Fruit fly (Drosophila melanogaster) whole organism, prepupa: ENCODE results near the gene Atxn7.

ENCODE experiments used
- CG10669 ChIP-seq: fragments of 200-800 bp; sonication (Bioruptor generic); optimal IDR thresholded peaks from 3 replicates; lab custom pipeline; 2018; ENCODE audit warnings: missing biosample characterization, mild to moderate bottlenecking, missing genetic modification characterization, moderate library complexity
- CG15336 ChIP-seq: fragments of 200-800 bp; sonication (Bioruptor generic); IDR thresholded peaks from 2 replicates; pipeline ENCODE4 v1.3.6; 2022; ENCODE audit warnings: missing biosample characterization, missing genetic modification characterization
- CG3919 ChIP-seq: fragments of 200-800 bp; sonication (Bioruptor generic); optimal IDR thresholded peaks from 3 replicates; lab custom pipeline; 2016; ENCODE audit warnings: missing biosample characterization, missing genetic modification characterization
- CG6276 ChIP-seq: fragments of 200-800 bp; sonication (Bioruptor generic); optimal IDR thresholded peaks from 2 replicates; lab custom pipeline; 2017; ENCODE audit warnings: missing biosample characterization, mild to moderate bottlenecking, missing genetic modification characterization
- CG6854 ChIP-seq: fragments of 200-800 bp; sonication (Bioruptor generic); optimal IDR thresholded peaks from 2 replicates; lab custom pipeline; 2017; ENCODE audit warnings: missing biosample characterization, mild to moderate bottlenecking, missing genetic modification characterization
- Hr38 ChIP-seq: sonication (Bioruptor generic); optimal IDR thresholded peaks from 2 replicates; lab custom pipeline; 2016; ENCODE audit warnings: missing biosample characterization, missing genetic modification characterization
- Hr39 ChIP-seq: fragments of 200-800 bp; sonication (Bioruptor generic); optimal IDR thresholded peaks from 2 replicates; lab custom pipeline; 2016; ENCODE audit warnings: missing biosample characterization, missing genetic modification characterization
- Lpt ChIP-seq: fragments of 200-800 bp; sonication (Bioruptor generic); optimal IDR thresholded peaks from 3 replicates; lab custom pipeline; 2016; ENCODE audit warnings: missing biosample characterization, missing genetic modification characterization
- Met ChIP-seq: fragments of 200-800 bp; sonication (Bioruptor generic); optimal IDR thresholded peaks from 3 replicates; lab custom pipeline; 2016; ENCODE audit warnings: missing biosample characterization, missing genetic modification characterization
- OdsH ChIP-seq: fragments of 200-800 bp; sonication (Bioruptor generic); optimal IDR thresholded peaks from 3 replicates; lab custom pipeline; 2016; ENCODE audit warnings: missing biosample characterization, missing genetic modification characterization
- dac ChIP-seq: fragments of 200-800 bp; sonication (Bioruptor generic); optimal IDR thresholded peaks from 2 replicates; lab custom pipeline; 2017; ENCODE audit warnings: missing biosample characterization, mild to moderate bottlenecking, missing genetic modification characterization
- fkh ChIP-seq: fragments of 200-800 bp; sonication (Bioruptor generic); optimal IDR thresholded peaks from 3 replicates; lab custom pipeline; 2017; ENCODE audit warnings: missing biosample characterization, mild to moderate bottlenecking, missing genetic modification characterization, moderate library complexity
- ss ChIP-seq, 2 experiments: fragments of 200-800 bp; sonication (Bioruptor generic); optimal IDR thresholded peaks; 2 replicates in 1 of 2; 3 replicates in 1 of 2; lab custom pipeline; 2017 to 2018; ENCODE audit warnings: mild to moderate bottlenecking in 2 of 2, missing biosample characterization in 2 of 2, missing genetic modification characterization in 2 of 2, moderate library complexity in 1 of 2

- TF ChIP-seq OdsH (peak; percentile 34), fkh (no peak), dac (GFP tag; lab: Kevin White, UChicago) (no peak), Hr38 (peak; percentile 3), Met (GFP tag; lab: Kevin White, UChicago) (no peak), CG10669 (GFP tag; lab: Kevin White, UChicago) (no peak), Hr39 (no peak), CG3919 (GFP tag; lab: Kevin White, UChicago) (no peak), ss (GFP tag; optimal IDR thresholded peaks at IDR 0.05; lab: Kevin White, UChicago) (no peak), CG6276 (GFP tag; lab: Kevin White, UChicago) (no peak), CG15336 (GFP tag; lab: Robert Waterston, UW) (no peak; the same call in 1 of the 2 replicates), Lpt (GFP tag; lab: Kevin White, UChicago) (peak; percentile 43), CG6854 (no peak)
These were observed 37.5 kb downstream of the Atxn7 start for dm6 chr2L:2413093-2413492.
